Fruit fly (Drosophila melanogaster): ENCODE measurements around the gene CG13310.
A peak's percentile ranks its signal among the peaks of the same experiment; 100 is the strongest.

CG13310 gene

DNA sequence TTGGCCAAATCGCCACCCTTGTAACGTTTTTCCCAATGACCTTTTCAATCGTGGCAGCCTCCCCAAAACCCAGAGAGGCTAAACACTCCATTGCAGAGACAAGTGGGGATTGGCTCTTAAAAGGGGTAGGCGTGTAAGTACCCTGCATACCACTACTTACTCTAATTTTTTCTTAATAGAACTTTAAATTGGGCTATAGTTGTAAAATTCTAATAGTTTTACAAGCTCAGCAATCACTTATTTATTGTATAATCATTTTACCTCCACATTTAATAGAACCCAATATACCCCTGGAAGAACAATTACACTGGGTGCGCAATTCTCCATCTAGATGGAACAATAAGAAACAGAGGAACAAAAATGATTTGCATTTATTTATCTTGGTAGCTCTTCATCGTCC lies 41.4 kb upstream of the CG13310 start (continued):
- TF ChIP-seq usp (GFP tag; optimal IDR thresholded peaks at IDR 0.05) (no peak), Xrp1 (GFP tag; IDR thresholded peaks at IDR 0.05) (peak; percentile 88), phol (tag; optimal IDR thresholded peaks at IDR 0.05) (peak; percentile 77), CG6765 (GFP tag; optimal IDR thresholded peaks at IDR 0.05) (no peak), YL-1 (GFP tag; optimal IDR thresholded peaks at IDR 0.05) (no peak), CG10147 (GFP tag; optimal IDR thresholded peaks at IDR 0.05) (peak; percentile 60), sc (optimal IDR thresholded peaks at IDR 0.05) (no peak), sc (GFP tag; optimal IDR thresholded peaks at IDR 0.05) (peak; percentile 46), CG12071 (GFP tag; optimal IDR thresholded peaks at IDR 0.05) (peak; percentile 71), ftz-f1 (GFP tag; optimal IDR thresholded peaks at IDR 0.05) (no peak), CG9215 (GFP tag; IDR thresholded peaks at IDR 0.05) (peak; percentile 49; the same call in 1 of the 2 replicates), pb (GFP tag; optimal IDR thresholded peaks at IDR 0.05) (no peak), gsb (GFP tag; IDR thresholded peaks at IDR 0.05) (peak; percentile 65; the same call in 1 of the 2 replicates), NfI (GFP tag; optimal IDR thresholded peaks at IDR 0.05) (peak; percentile 60), CG33557 (GFP tag; optimal IDR thresholded peaks at IDR 0.05) (no peak), gro (GFP tag; optimal IDR thresholded peaks at IDR 0.05) (peak; percentile 8), CG1024 (GFP tag; IDR thresholded peaks at IDR 0.05) (peak; percentile 70), Ptx1 (GFP tag; IDR thresholded peaks at IDR 0.05) (peak; percentile 85), Ssrp (tag; optimal IDR thresholded peaks at IDR 0.05) (peak; percentile 68), CG11247 (GFP tag; IDR thresholded peaks at IDR 0.05) (peak; percentile 70), sr (GFP tag; IDR thresholded peaks at IDR 0.05) (no peak), da (GFP tag; optimal IDR thresholded peaks at IDR 0.05) (no peak), CG7271 (tag; optimal IDR thresholded peaks at IDR 0.05) (no peak), CG7357 (GFP tag; IDR thresholded peaks at IDR 0.05) (peak; percentile 62; the same call in 2 of the 3 replicates), grn (GFP tag; optimal IDR thresholded peaks at IDR 0.05) (no peak), Max (GFP tag; optimal IDR thresholded peaks at IDR 0.05) (peak; percentile 45), CG31441 (GFP tag; IDR thresholded peaks at IDR 0.05) (peak; percentile 80), h (optimal IDR thresholded peaks at IDR 0.05) (no peak), CrebB (tag; optimal IDR thresholded peaks at IDR 0.05) (peak; percentile 54), CG10462 (GFP tag; optimal IDR thresholded peaks at IDR 0.05) (peak; percentile 42), CG14050 (GFP tag; IDR thresholded peaks at IDR 0.05) (peak; percentile 63), CG32772 (GFP tag; IDR thresholded peaks at IDR 0.05) (peak; percentile 74), trem (tag; optimal IDR thresholded peaks at IDR 0.05) (peak; percentile 39), chif (GFP tag; optimal IDR thresholded peaks at IDR 0.05) (peak; percentile 54 to 74), NC2α (GFP tag; optimal IDR thresholded peaks at IDR 0.05) (peak; percentile 39), zen2 (GFP tag; IDR thresholded peaks at IDR 0.05; ENCODE audit: partially characterized antibody) (no peak), al (GFP tag; IDR thresholded peaks at IDR 0.05) (0 out of 2 replicates have a peak, but pooled peaks have one; percentile 37), cato (GFP tag; optimal IDR thresholded peaks at IDR 0.05; ENCODE audit: borderline replicate concordance) (peak; percentile 41), nmo (GFP tag; optimal IDR thresholded peaks at IDR 0.05) (peak; percentile 78), Dip3 (GFP tag; optimal IDR thresholded peaks at IDR 0.05) (peak; percentile 34), stc (GFP tag; IDR thresholded peaks at IDR 0.05) (peak; percentile 84), CG2116 (GFP tag; optimal IDR thresholded peaks at IDR 0.05) (peak; percentile 3), CG16813 (GFP tag; IDR thresholded peaks at IDR 0.05; ENCODE audit: partially characterized antibody) (no peak), Mad (GFP tag; optimal IDR thresholded peaks at IDR 0.05) (peak; percentile 38), CG17328 (GFP tag; IDR thresholded peaks at IDR 0.05) (peak; percentile 80), CG1602 (GFP tag; optimal IDR thresholded peaks at IDR 0.05) (peak; percentile 52), Xbp1 (GFP tag; optimal IDR thresholded peaks at IDR 0.05) (peak; percentile 75), dm (GFP tag; optimal IDR thresholded peaks at IDR 0.05) (peak; percentile 25), CG9727 (GFP tag; optimal IDR thresholded peaks at IDR 0.05) (peak; percentile 70), Atf6 (GFP tag; IDR thresholded peaks at IDR 0.05) (peak; percentile 78), CG31388 (GFP tag; optimal IDR thresholded peaks at IDR 0.05) (no peak), CG16863 (GFP tag; optimal IDR thresholded peaks at IDR 0.05) (peak; percentile 56)

Data from whole organism, embryonic.